Fruit fly (Drosophila melanogaster) whole organism, embryonic: ENCODE measurements around the gene CG13843.
A peak's percentile ranks its signal among the peaks of the same experiment; 100 is the strongest.

Experiments used
- Asciz ChIP-seq: fragments of 200-800 bp; sonication (Bioruptor generic); optimal IDR thresholded peaks from 2 replicates; lab custom pipeline; 2017; ENCODE audit warnings: missing biosample characterization, mild to moderate bottlenecking, missing genetic modification characterization, missing genetic modification reagents
- Blimp-1 ChIP-seq: fragments of 200-800 bp; sonication (Bioruptor generic); optimal IDR thresholded peaks from 3 replicates; lab custom pipeline; 2018; ENCODE audit warnings: missing biosample characterization, missing genetic modification characterization, mild to moderate bottlenecking, moderate library complexity, missing genetic modification reagents
- CG10267 ChIP-seq: fragments of 200-800 bp; sonication (Bioruptor generic); optimal IDR thresholded peaks from 2 replicates; lab custom pipeline; 2018; ENCODE audit warnings: missing biosample characterization, mild to moderate bottlenecking, missing genetic modification characterization, moderate library complexity
- CG10979 ChIP-seq: fragments of 200-800 bp; sonication (Bioruptor generic); optimal IDR thresholded peaks from 2 replicates; lab custom pipeline; 2018; ENCODE audit warnings: missing biosample characterization, mild to moderate bottlenecking, missing genetic modification characterization, moderate library complexity
- CG11504 ChIP-seq: fragments of 200-800 bp; sonication (Bioruptor generic); optimal IDR thresholded peaks from 3 replicates; lab custom pipeline; 2019; ENCODE audit warnings: missing biosample characterization, mild to moderate bottlenecking, missing genetic modification characterization, moderate library complexity
- CG11560 ChIP-seq: fragments of 200-800 bp; sonication (Bioruptor generic); IDR thresholded peaks from 3 replicates; pipeline ENCODE4 v1.3.6; 2022; ENCODE audit warnings: missing biosample characterization, missing genetic modification characterization
- CG11695 ChIP-seq: fragments of 200-800 bp; sonication (Bioruptor generic); IDR thresholded peaks from 3 replicates; pipeline ENCODE4 v1.3.6; 2022; ENCODE audit warnings: missing biosample characterization, missing genetic modification characterization
- CG12104 ChIP-seq: fragments of 200-800 bp; sonication (Bioruptor generic); optimal IDR thresholded peaks from 3 replicates; lab custom pipeline; 2016; ENCODE audit warnings: missing biosample characterization, missing genetic modification characterization
- CG12942 ChIP-seq: fragments of 200-800 bp; sonication (Bioruptor generic); optimal IDR thresholded peaks from 3 replicates; lab custom pipeline; 2016; ENCODE audit warnings: missing biosample characterization, missing genetic modification characterization
- CG13123 ChIP-seq: fragments of 200-800 bp; sonication (Bioruptor generic); optimal IDR thresholded peaks from 2 replicates; lab custom pipeline; 2016; ENCODE audit warnings: missing biosample characterization, missing genetic modification characterization
- CG14050 ChIP-seq: fragments of 200-800 bp; sonication (Bioruptor generic); IDR thresholded peaks from 3 replicates; pipeline ENCODE4 v1.3.6; 2022; ENCODE audit warnings: missing biosample characterization, missing genetic modification characterization
- CG15696 ChIP-seq: fragments of 200-800 bp; sonication (Bioruptor generic); optimal IDR thresholded peaks from 2 replicates; lab custom pipeline; 2019; ENCODE audit warnings: missing biosample characterization, mild to moderate bottlenecking, missing genetic modification characterization, moderate library complexity
- CG1602 ChIP-seq: fragments of 200-800 bp; sonication (Bioruptor generic); optimal IDR thresholded peaks from 3 replicates; lab custom pipeline; 2016; ENCODE audit warnings: missing biosample characterization, missing genetic modification characterization
- CG1603 ChIP-seq: fragments of 200-800 bp; sonication (Bioruptor generic); optimal IDR thresholded peaks from 2 replicates; lab custom pipeline; 2019; ENCODE audit warnings: missing biosample characterization, mild to moderate bottlenecking, missing genetic modification characterization, moderate library complexity
- CG1647 ChIP-seq: fragments of 200-800 bp; sonication (Bioruptor generic); optimal IDR thresholded peaks from 3 replicates; lab custom pipeline; 2016; ENCODE audit warnings: missing biosample characterization, missing genetic modification characterization
- CG16815 ChIP-seq: fragments of 200-800 bp; sonication (Bioruptor generic); optimal IDR thresholded peaks from 3 replicates; lab custom pipeline; 2017; ENCODE audit warnings: missing biosample characterization, mild to moderate bottlenecking, missing genetic modification characterization
- CG17829 ChIP-seq: fragments of 200-800 bp; optimal IDR thresholded peaks from 2 replicates; lab custom pipeline; 2019; ENCODE audit warnings: missing biosample characterization, mild to moderate bottlenecking, missing genetic modification characterization, moderate library complexity
- CG18262 ChIP-seq: fragments of 200-800 bp; optimal IDR thresholded peaks from 3 replicates; lab custom pipeline; 2019; ENCODE audit warnings: missing biosample characterization, mild to moderate bottlenecking, missing genetic modification characterization, moderate library complexity
- CG2199 ChIP-seq: fragments of 200-800 bp; sonication (Bioruptor generic); IDR thresholded peaks from 3 replicates; pipeline ENCODE4 v1.3.6; 2022; ENCODE audit warnings: missing biosample characterization, missing genetic modification characterization
- CG2678 ChIP-seq: fragments of 200-800 bp; sonication (Bioruptor generic); optimal IDR thresholded peaks from 3 replicates; lab custom pipeline; 2019; ENCODE audit warnings: missing biosample characterization, mild to moderate bottlenecking, missing genetic modification characterization, moderate library complexity
- CG31441 ChIP-seq: fragments of 200-800 bp; sonication (Bioruptor generic); IDR thresholded peaks from 2 replicates; pipeline ENCODE4 v1.3.6; 2022; ENCODE audit warnings: missing biosample characterization, missing genetic modification characterization
- CG6813 ChIP-seq: fragments of 200-800 bp; sonication (Bioruptor generic); optimal IDR thresholded peaks from 2 replicates; lab custom pipeline; 2017; ENCODE audit warnings: missing biosample characterization, missing genetic modification characterization, mild to moderate bottlenecking, moderate library complexity, missing genetic modification reagents
- CG7839 ChIP-seq: fragments of 200-800 bp; sonication (Bioruptor generic); optimal IDR thresholded peaks from 3 replicates; lab custom pipeline; 2018; ENCODE audit warnings: missing biosample characterization, mild to moderate bottlenecking, missing genetic modification characterization, moderate library complexity
- CG8924 ChIP-seq: fragments of 200-800 bp; optimal IDR thresholded peaks from 3 replicates; lab custom pipeline; 2019; ENCODE audit warnings: missing biosample characterization, mild to moderate bottlenecking, missing genetic modification characterization, moderate library complexity
- Camta ChIP-seq: fragments of 200-800 bp; sonication (Bioruptor generic); optimal IDR thresholded peaks from 2 replicates; lab custom pipeline; 2016; ENCODE audit warnings: missing biosample characterization, missing genetic modification characterization
- D19A ChIP-seq: fragments of 200-800 bp; optimal IDR thresholded peaks from 3 replicates; lab custom pipeline; 2019; ENCODE audit warnings: missing biosample characterization, mild to moderate bottlenecking, missing genetic modification characterization, moderate library complexity
- Drgx ChIP-seq: fragments of 200-800 bp; sonication (Bioruptor generic); IDR thresholded peaks from 2 replicates; pipeline ENCODE4 v1.3.6; 2022; ENCODE audit warnings: missing biosample characterization, missing genetic modification characterization
- E2f2 ChIP-seq: fragments of 200-800 bp; sonication (Bioruptor generic); IDR thresholded peaks from 2 replicates; pipeline ENCODE4 v1.3.6; 2022; ENCODE audit warnings: missing biosample characterization, missing genetic modification characterization
- Hmr ChIP-seq: fragments of 200-800 bp; sonication (Bioruptor generic); optimal IDR thresholded peaks from 3 replicates; lab custom pipeline; 2017; ENCODE audit warnings: mild to moderate bottlenecking, missing biosample characterization, missing genetic modification reagents, missing genetic modification characterization
- Hr3 ChIP-seq: fragments of 200-800 bp; sonication (Bioruptor generic); optimal IDR thresholded peaks from 3 replicates; lab custom pipeline; 2016; ENCODE audit warnings: missing biosample characterization, missing genetic modification characterization
- Six4 ChIP-seq: fragments of 200-800 bp; sonication (Bioruptor generic); optimal IDR thresholded peaks from 2 replicates; lab custom pipeline; 2016; ENCODE audit warnings: missing biosample characterization, missing genetic modification characterization
- Xbp1 ChIP-seq: fragments of 200-800 bp; sonication (Bioruptor generic); optimal IDR thresholded peaks from 3 replicates; lab custom pipeline; 2016; ENCODE audit warnings: missing biosample characterization, mild to moderate bottlenecking, missing genetic modification characterization
- ab ChIP-seq: fragments of 200-800 bp; sonication (Bioruptor generic); optimal IDR thresholded peaks from 2 replicates; lab custom pipeline; 2016; ENCODE audit warnings: missing biosample characterization, missing genetic modification characterization
- dimm ChIP-seq: fragments of 200-800 bp; sonication (Bioruptor generic); IDR thresholded peaks from 2 replicates; pipeline ENCODE4 v1.3.6; 2022; ENCODE audit warnings: missing biosample characterization, missing genetic modification characterization
- eve ChIP-seq, 2 experiments: fragments of >200 bp; optimal IDR thresholded peaks; 2 replicates each; lab custom pipeline; 2017; ENCODE audit warnings: missing biosample characterization in 2 of 2, missing genetic modification characterization in 2 of 2
- fd3F ChIP-seq: fragments of 200-800 bp; sonication (Bioruptor generic); optimal IDR thresholded peaks from 2 replicates; lab custom pipeline; 2018; ENCODE audit warnings: missing biosample characterization, mild to moderate bottlenecking, missing genetic modification characterization, moderate library complexity
- grau ChIP-seq: fragments of 200-800 bp; optimal IDR thresholded peaks from 3 replicates; lab custom pipeline; 2019; ENCODE audit warnings: missing biosample characterization, mild to moderate bottlenecking, missing genetic modification characterization, moderate library complexity
- hth ChIP-seq: fragments of >200 bp; optimal IDR thresholded peaks from 2 replicates; lab custom pipeline; 2017; ENCODE audit warnings: inconsistent platforms
- inv ChIP-seq: fragments of 200-800 bp; sonication (Bioruptor generic); IDR thresholded peaks from 2 replicates; pipeline ENCODE4 v1.3.6; 2022; ENCODE audit warnings: missing biosample characterization, missing genetic modification characterization; ENCODE audit not compliant: partially characterized antibody
- kni ChIP-seq: fragments of 200-800 bp; sonication (Bioruptor generic); optimal IDR thresholded peaks from 3 replicates; lab custom pipeline; 2017; ENCODE audit warnings: mild to moderate bottlenecking, missing biosample characterization, missing genetic modification reagents, missing genetic modification characterization
- nau ChIP-seq: fragments of 200-800 bp; sonication (Bioruptor generic); optimal IDR thresholded peaks from 3 replicates; lab custom pipeline; 2017; ENCODE audit warnings: missing biosample characterization, mild to moderate bottlenecking, missing genetic modification characterization, missing genetic modification reagents
- pros ChIP-seq: fragments of 200-800 bp; sonication (Bioruptor generic); optimal IDR thresholded peaks from 3 replicates; lab custom pipeline; 2019; ENCODE audit warnings: missing biosample characterization, mild to moderate bottlenecking, missing genetic modification characterization, moderate library complexity
- sens ChIP-seq: fragments of 200-800 bp; sonication (Bioruptor generic); peaks from one replicate; lab custom pipeline; 2016; ENCODE audit warnings: missing biosample characterization, missing genetic modification characterization
- sisA ChIP-seq: fragments of 200-800 bp; sonication (Bioruptor generic); IDR thresholded peaks from 2 replicates; pipeline ENCODE4 v1.3.6; 2022; ENCODE audit warnings: missing biosample characterization, missing genetic modification characterization
- sqz ChIP-seq: fragments of 200-800 bp; sonication (Bioruptor generic); optimal IDR thresholded peaks from 3 replicates; lab custom pipeline; 2018; ENCODE audit warnings: missing biosample characterization, mild to moderate bottlenecking, missing genetic modification characterization
- stwl ChIP-seq: fragments of 200-800 bp; sonication (Bioruptor generic); optimal IDR thresholded peaks from 3 replicates; lab custom pipeline; 2018; ENCODE audit warnings: missing biosample characterization, mild to moderate bottlenecking, missing genetic modification characterization, moderate library complexity
- tap ChIP-seq: fragments of 200-800 bp; optimal IDR thresholded peaks from 3 replicates; lab custom pipeline; 2019; ENCODE audit warnings: missing biosample characterization, mild to moderate bottlenecking, missing genetic modification characterization, moderate library complexity
- trem ChIP-seq: fragments of 200-800 bp; optimal IDR thresholded peaks from 3 replicates; lab custom pipeline; 2019; ENCODE audit warnings: missing biosample characterization, mild to moderate bottlenecking, missing genetic modification characterization, moderate library complexity
- wek ChIP-seq: fragments of 200-800 bp; sonication (Bioruptor generic); optimal IDR thresholded peaks from 3 replicates; lab custom pipeline; 2018; ENCODE audit warnings: missing biosample characterization, mild to moderate bottlenecking, missing genetic modification characterization, moderate library complexity
- yki ChIP-seq: fragments of >200 bp; optimal IDR thresholded peaks from 3 replicates; lab custom pipeline; 2018

Gene CG13843

DNA sequence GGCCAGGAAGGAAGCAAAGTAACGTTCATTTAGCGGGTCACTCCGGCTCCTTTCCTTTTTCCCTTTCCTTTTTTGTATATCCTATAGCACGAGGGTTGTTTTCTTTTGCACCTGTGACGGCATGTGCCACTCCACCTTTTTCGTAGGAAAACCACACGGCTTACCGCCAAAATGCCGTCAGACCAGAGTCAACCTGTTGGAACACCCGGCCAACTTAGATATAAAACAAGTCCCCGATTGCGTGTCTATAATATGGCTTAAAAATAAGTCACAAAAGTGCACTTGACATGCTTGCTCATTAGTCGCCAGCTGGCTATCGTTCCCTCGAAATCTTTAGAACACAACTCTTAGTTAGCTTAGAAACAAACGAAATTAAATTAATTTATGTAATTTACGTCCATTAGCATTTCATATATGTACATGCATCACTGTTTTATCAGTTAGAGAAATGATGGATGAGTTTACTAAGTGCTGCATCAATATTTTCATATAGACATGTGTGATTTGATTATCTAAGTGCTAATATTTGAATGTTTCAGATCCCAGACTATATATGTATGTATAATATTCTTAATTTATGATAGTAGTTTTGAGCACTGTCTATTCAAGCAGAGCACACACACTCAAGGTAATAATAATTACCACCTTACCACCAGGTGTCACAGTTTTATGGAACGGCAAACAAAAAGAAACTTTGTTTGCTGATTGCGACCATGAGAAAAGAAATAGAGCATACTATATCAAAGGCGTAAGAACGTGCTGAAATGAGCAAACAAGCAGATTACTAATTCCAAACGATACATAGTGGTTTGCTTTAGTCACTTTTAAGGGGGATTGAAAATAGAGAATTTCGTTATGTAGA, 25.5 kb downstream of the CG13843 start (continued):
- no peak for TF ChIP-seq grau (tag; lab: Kevin White, UChicago)
- no peak for TF ChIP-seq CG7839 (tag; lab: Kevin White, UChicago)
- TF ChIP-seq nau (GFP tag; lab: Kevin White, UChicago) = peak; percentile 19
- TF ChIP-seq CG2678 (tag; lab: Kevin White, UChicago) = peak; percentile 50
- TF ChIP-seq stwl (tag; lab: Kevin White, UChicago) = peak; percentile 0
- no peak for TF ChIP-seq CG12942 (GFP tag; lab: Kevin White, UChicago)
- no peak for TF ChIP-seq Xbp1
- TF ChIP-seq Drgx (GFP tag; lab: Robert Waterston, UW) = no peak
- no peak for TF ChIP-seq CG11560 (tag; lab: Robert Waterston, UW)
- TF ChIP-seq kni (GFP tag; lab: Kevin White, UChicago) = peak; percentile 11
- no peak for TF ChIP-seq CG1647 (GFP tag; lab: Kevin White, UChicago)
- peak; percentile 30 for TF ChIP-seq CG11504
- TF ChIP-seq dimm (GFP tag; lab: Robert Waterston, UW) = no peak
- TF ChIP-seq Blimp-1 (GFP tag; lab: Kevin White, UChicago) = peak; percentile 35
- peak; percentile 25 for TF ChIP-seq wek (GFP tag; lab: Kevin White, UChicago)
- TF ChIP-seq CG13123 (GFP tag; lab: Kevin White, UChicago) = no peak
- TF ChIP-seq CG12104 = peak; percentile 15
- TF ChIP-seq Camta (GFP tag; lab: Kevin White, UChicago) = no peak
- no peak for TF ChIP-seq sisA
- peak; percentile 41 for TF ChIP-seq CG18262 (tag; lab: Kevin White, UChicago)
- peak; percentile 23 for TF ChIP-seq CG8924 (tag; lab: Kevin White, UChicago)
- peak; percentile 14 for TF ChIP-seq tap
- no peak for TF ChIP-seq yki (lab: Kevin White, UChicago)
- peak; percentile 20 for TF ChIP-seq CG10979
- TF ChIP-seq sens (GFP tag; lab: Kevin White, UChicago) = peak; percentile 64
- no peak for TF ChIP-seq eve (GFP tag; optimal IDR thresholded peaks at IDR 0.05; lab: Kevin White, UChicago)
- peak; percentile 23 for TF ChIP-seq sqz (GFP tag; lab: Kevin White, UChicago)
- no peak for TF ChIP-seq fd3F (GFP tag; lab: Kevin White, UChicago)
- TF ChIP-seq D19A = peak; percentile 4
- TF ChIP-seq Asciz (GFP tag; lab: Kevin White, UChicago) = peak; percentile 55
- 0 out of 3 replicates have a peak, but pooled peaks have one; percentile 25 for TF ChIP-seq CG11695 (GFP tag; lab: Robert Waterston, UW)
- peak; percentile 22 for TF ChIP-seq CG10267 (tag; lab: Kevin White, UChicago)
- TF ChIP-seq CG14050 (GFP tag; lab: Robert Waterston, UW) = no peak
- peak; percentile 58 for TF ChIP-seq CG6813
- TF ChIP-seq CG15696 = peak; percentile 79
- no peak for TF ChIP-seq hth (lab: Kevin White, UChicago)
- TF ChIP-seq CG2199 = no peak
- TF ChIP-seq CG16815 (GFP tag; lab: Kevin White, UChicago) = no peak
- no peak for TF ChIP-seq Six4 (GFP tag; lab: Kevin White, UChicago)
- no peak for TF ChIP-seq CG1602 (GFP tag; lab: Kevin White, UChicago)
- peak; percentile 33 for TF ChIP-seq trem (tag; lab: Kevin White, UChicago)
- no peak for TF ChIP-seq E2f2
- no peak for TF ChIP-seq pros (GFP tag; lab: Kevin White, UChicago)
- TF ChIP-seq CG31441 (GFP tag; lab: Robert Waterston, UW) = peak; percentile 48
- peak; percentile 6 for TF ChIP-seq CG1603 (tag; lab: Kevin White, UChicago)
- no peak for TF ChIP-seq ab (GFP tag; lab: Kevin White, UChicago)
- no peak for TF ChIP-seq CG17829 (tag; lab: Kevin White, UChicago)
- TF ChIP-seq inv (GFP tag; lab: Robert Waterston, UW) = no peak
- no peak for TF ChIP-seq Hr3 (GFP tag; lab: Kevin White, UChicago)
- peak; percentile 13 for TF ChIP-seq Hmr
